Fruit fly (Drosophila melanogaster) whole organism, embryonic: ENCODE results near the gene CG33286.

Source experiments
- Asciz ChIP-seq: fragments of 200-800 bp; sonication (Bioruptor generic); optimal IDR thresholded peaks from 2 replicates; lab custom pipeline; 2017; ENCODE audit warnings: missing biosample characterization, mild to moderate bottlenecking, missing genetic modification characterization, missing genetic modification reagents
- Atf6 ChIP-seq: fragments of 200-800 bp; sonication (Bioruptor generic); IDR thresholded peaks from 2 replicates; pipeline ENCODE4 v1.3.6; 2022; ENCODE audit warnings: missing biosample characterization, missing genetic modification characterization
- Awh ChIP-seq: fragments of 200-800 bp; sonication (Bioruptor generic); IDR thresholded peaks from 2 replicates; pipeline ENCODE4, ENCODE4 v1.3.6; 2022; ENCODE audit warnings: missing biosample characterization, missing genetic modification characterization
- B-H2 ChIP-seq: fragments of 200-800 bp; sonication (Bioruptor generic); optimal IDR thresholded peaks from 2 replicates; lab custom pipeline; 2018; ENCODE audit warnings: missing biosample characterization, mild to moderate bottlenecking, missing genetic modification characterization
- Bdp1 ChIP-seq: fragments of 200-800 bp; sonication (Bioruptor generic); optimal IDR thresholded peaks from 3 replicates; lab custom pipeline; 2016; ENCODE audit warnings: missing biosample characterization, missing genetic modification characterization
- CG10274 ChIP-seq: fragments of 200-800 bp; sonication (Bioruptor generic); optimal IDR thresholded peaks from 3 replicates; lab custom pipeline; 2017; ENCODE audit warnings: missing biosample characterization, mild to moderate bottlenecking, missing genetic modification characterization
- CG11456 ChIP-seq: fragments of 200-800 bp; sonication (Bioruptor generic); IDR thresholded peaks from 3 replicates; pipeline ENCODE4 v1.3.6; 2022; ENCODE audit warnings: missing biosample characterization, missing genetic modification characterization
- CG11696 ChIP-seq: fragments of 200-800 bp; sonication (Bioruptor generic); IDR thresholded peaks from 2 replicates; pipeline ENCODE4 v1.3.6; 2022; ENCODE audit warnings: missing biosample characterization, missing genetic modification characterization
- CG12155 ChIP-seq: fragments of 200-800 bp; sonication (Bioruptor generic); optimal IDR thresholded peaks from 3 replicates; lab custom pipeline; 2016; ENCODE audit warnings: missing biosample characterization, missing genetic modification characterization
- CG12391 ChIP-seq: fragments of 200-800 bp; sonication (Bioruptor generic); optimal IDR thresholded peaks from 3 replicates; lab custom pipeline; 2018; ENCODE audit warnings: missing biosample characterization, mild to moderate bottlenecking, missing genetic modification characterization, moderate library complexity
- CG15073 ChIP-seq: fragments of 200-800 bp; sonication (Bioruptor generic); optimal IDR thresholded peaks from 2 replicates; lab custom pipeline; 2016; ENCODE audit warnings: missing biosample characterization, missing genetic modification characterization
- CG1603 ChIP-seq: fragments of 200-800 bp; sonication (Bioruptor generic); optimal IDR thresholded peaks from 2 replicates; lab custom pipeline; 2019; ENCODE audit warnings: missing biosample characterization, mild to moderate bottlenecking, missing genetic modification characterization, moderate library complexity
- CG17568 ChIP-seq: fragments of 200-800 bp; sonication (Bioruptor generic); optimal IDR thresholded peaks from 2 replicates; lab custom pipeline; 2018; ENCODE audit warnings: missing biosample characterization, mild to moderate bottlenecking, missing genetic modification characterization, moderate library complexity
- CG18619 ChIP-seq: fragments of 200-800 bp; sonication (Bioruptor generic); optimal IDR thresholded peaks from 3 replicates; lab custom pipeline; 2017; ENCODE audit warnings: missing biosample characterization, mild to moderate bottlenecking, missing genetic modification characterization
- CG2199 ChIP-seq: fragments of 200-800 bp; sonication (Bioruptor generic); IDR thresholded peaks from 3 replicates; pipeline ENCODE4 v1.3.6; 2022; ENCODE audit warnings: missing biosample characterization, missing genetic modification characterization
- CG2202 ChIP-seq: fragments of 200-800 bp; sonication (Bioruptor generic); optimal IDR thresholded peaks from 2 replicates; lab custom pipeline; 2018; ENCODE audit warnings: missing biosample characterization, mild to moderate bottlenecking, missing genetic modification characterization
- CG2712 ChIP-seq: fragments of 200-800 bp; optimal IDR thresholded peaks from 3 replicates; lab custom pipeline; 2019; ENCODE audit warnings: missing biosample characterization, mild to moderate bottlenecking, missing genetic modification characterization, moderate library complexity
- CG2875 ChIP-seq: fragments of 200-800 bp; sonication (Bioruptor generic); optimal IDR thresholded peaks from 2 replicates; lab custom pipeline; 2017; ENCODE audit warnings: missing biosample characterization, mild to moderate bottlenecking, missing genetic modification characterization, missing genetic modification reagents
- CG4404 ChIP-seq: fragments of 200-800 bp; sonication (Bioruptor generic); IDR thresholded peaks from 2 replicates; pipeline ENCODE4 v1.3.6; 2022; ENCODE audit warnings: missing biosample characterization, missing genetic modification characterization
- CG4707 ChIP-seq: fragments of 200-800 bp; sonication (Bioruptor generic); optimal IDR thresholded peaks from 2 replicates; lab custom pipeline; 2018; ENCODE audit warnings: missing biosample characterization, mild to moderate bottlenecking, missing genetic modification characterization, moderate library complexity
- CG5180 ChIP-seq: fragments of 200-800 bp; sonication (Bioruptor generic); optimal IDR thresholded peaks from 3 replicates; lab custom pipeline; 2017; ENCODE audit warnings: missing biosample characterization, missing genetic modification characterization, mild to moderate bottlenecking, moderate library complexity, missing genetic modification reagents
- CG6175 ChIP-seq: fragments of 200-800 bp; sonication (Bioruptor generic); IDR thresholded peaks from 3 replicates; pipeline ENCODE4 v1.3.6; 2022; ENCODE audit warnings: missing biosample characterization, missing genetic modification characterization
- CG7786 ChIP-seq: fragments of 200-800 bp; sonication (Bioruptor generic); optimal IDR thresholded peaks from 2 replicates; lab custom pipeline; 2016; ENCODE audit warnings: missing biosample characterization, missing genetic modification characterization
- CG8089 ChIP-seq: fragments of 200-800 bp; sonication (Bioruptor generic); optimal IDR thresholded peaks from 3 replicates; lab custom pipeline; 2016; ENCODE audit warnings: missing biosample characterization, missing genetic modification characterization
- CG9932 ChIP-seq: fragments of 200-800 bp; sonication (Bioruptor generic); IDR thresholded peaks from 2 replicates; pipeline ENCODE4 v1.3.6; 2022; ENCODE audit warnings: missing biosample characterization, missing genetic modification characterization
- D19A ChIP-seq: fragments of 200-800 bp; optimal IDR thresholded peaks from 3 replicates; lab custom pipeline; 2019; ENCODE audit warnings: missing biosample characterization, mild to moderate bottlenecking, missing genetic modification characterization, moderate library complexity
- Dref ChIP-seq: fragments of 200-800 bp; sonication (Bioruptor generic); IDR thresholded peaks from 2 replicates; pipeline ENCODE4 v1.3.6; 2022; ENCODE audit warnings: missing biosample characterization, missing genetic modification characterization
- Fer1 ChIP-seq: fragments of 200-800 bp; sonication (Bioruptor generic); optimal IDR thresholded peaks from 2 replicates; lab custom pipeline; 2017; ENCODE audit warnings: missing biosample characterization, mild to moderate bottlenecking, missing genetic modification characterization
- HmgZ ChIP-seq: fragments of 200-800 bp; sonication (Bioruptor generic); optimal IDR thresholded peaks from 2 replicates; lab custom pipeline; 2018; ENCODE audit warnings: missing biosample characterization, mild to moderate bottlenecking, missing genetic modification characterization
- Med ChIP-seq: fragments of 200-800 bp; sonication (Bioruptor generic); peaks from one replicate; lab custom pipeline; 2016; ENCODE audit warnings: missing biosample characterization, missing genetic modification characterization, mild to moderate bottlenecking, inconsistent platforms, moderate library complexity
- Myb ChIP-seq: fragments of 200-800 bp; sonication (Bioruptor generic); optimal IDR thresholded peaks from 2 replicates; lab custom pipeline; 2016; ENCODE audit warnings: missing biosample characterization, missing genetic modification characterization
- NK7.1 ChIP-seq: fragments of 200-800 bp; sonication (Bioruptor generic); optimal IDR thresholded peaks from 3 replicates; lab custom pipeline; 2016; ENCODE audit warnings: missing biosample characterization, missing genetic modification characterization
- Nf-YC ChIP-seq: fragments of 200-800 bp; optimal IDR thresholded peaks from 3 replicates; lab custom pipeline; 2019; ENCODE audit warnings: missing biosample characterization, mild to moderate bottlenecking, missing genetic modification characterization, moderate library complexity
- PHDP ChIP-seq: fragments of 200-800 bp; sonication (Bioruptor generic); optimal IDR thresholded peaks from 3 replicates; lab custom pipeline; 2018; ENCODE audit warnings: missing biosample characterization, mild to moderate bottlenecking, missing genetic modification characterization, moderate library complexity
- Ptx1 ChIP-seq: fragments of 200-800 bp; sonication (Bioruptor generic); IDR thresholded peaks from 2 replicates; pipeline ENCODE4 v1.3.6; 2022; ENCODE audit warnings: missing biosample characterization, missing genetic modification characterization
- Ravus ChIP-seq: fragments of 200-800 bp; sonication (Bioruptor generic); IDR thresholded peaks from 2 replicates; pipeline ENCODE4 v1.3.6; 2022; ENCODE audit warnings: missing biosample characterization, missing genetic modification characterization
- Rfx ChIP-seq: fragments of 200-800 bp; sonication (Bioruptor generic); IDR thresholded peaks from 2 replicates; pipeline ENCODE4 v1.3.6; 2022; ENCODE audit warnings: missing biosample characterization, missing genetic modification characterization
- Side ChIP-seq: fragments of 200-800 bp; sonication (Bioruptor generic); optimal IDR thresholded peaks from 2 replicates; lab custom pipeline; 2016; ENCODE audit warnings: missing biosample characterization, missing genetic modification characterization
- crc ChIP-seq: fragments of 200-800 bp; sonication (Bioruptor generic); optimal IDR thresholded peaks from 2 replicates; lab custom pipeline; 2016; ENCODE audit warnings: missing biosample characterization, missing genetic modification characterization
- emc ChIP-seq: fragments of 200-800 bp; sonication (Bioruptor generic); optimal IDR thresholded peaks from 2 replicates; lab custom pipeline; 2016; ENCODE audit warnings: missing biosample characterization, missing genetic modification characterization
- grn ChIP-seq: fragments of 200-800 bp; sonication (Bioruptor generic); optimal IDR thresholded peaks from 3 replicates; lab custom pipeline; 2017; ENCODE audit warnings: missing biosample characterization, missing genetic modification characterization
- hth ChIP-seq: fragments of >200 bp; optimal IDR thresholded peaks from 2 replicates; lab custom pipeline; 2017; ENCODE audit warnings: inconsistent platforms
- inv ChIP-seq: fragments of 200-800 bp; sonication (Bioruptor generic); IDR thresholded peaks from 2 replicates; pipeline ENCODE4 v1.3.6; 2022; ENCODE audit warnings: missing biosample characterization, missing genetic modification characterization; ENCODE audit not compliant: partially characterized antibody
- kay ChIP-seq: fragments of 200-800 bp; sonication (Bioruptor generic); optimal IDR thresholded peaks from 2 replicates; lab custom pipeline; 2016; ENCODE audit warnings: missing biosample characterization, missing genetic modification characterization
- lilli ChIP-seq: fragments of 200-800 bp; sonication (Bioruptor generic); optimal IDR thresholded peaks from 3 replicates; lab custom pipeline; 2016; ENCODE audit warnings: missing biosample characterization, missing genetic modification characterization
- mld ChIP-seq: fragments of 200-800 bp; sonication (Bioruptor generic); IDR thresholded peaks from 3 replicates; pipeline ENCODE4 v1.3.6; 2022; ENCODE audit warnings: missing biosample characterization, missing genetic modification characterization; ENCODE audit not compliant: partially characterized antibody
- nau ChIP-seq: fragments of 200-800 bp; sonication (Bioruptor generic); optimal IDR thresholded peaks from 3 replicates; lab custom pipeline; 2017; ENCODE audit warnings: missing biosample characterization, mild to moderate bottlenecking, missing genetic modification characterization, missing genetic modification reagents
- slou ChIP-seq: fragments of 200-800 bp; sonication (Bioruptor generic); optimal IDR thresholded peaks from 3 replicates; lab custom pipeline; 2016; ENCODE audit warnings: missing biosample characterization, missing genetic modification characterization
- sob ChIP-seq: fragments of 200-800 bp; sonication (Bioruptor generic); IDR thresholded peaks from 2 replicates; pipeline ENCODE4 v1.3.6; 2022; ENCODE audit warnings: missing biosample characterization, missing genetic modification characterization
- toy ChIP-seq: fragments of 200-800 bp; sonication (Bioruptor generic); IDR thresholded peaks from 2 replicates; pipeline ENCODE4 v1.3.6; 2022; ENCODE audit warnings: missing biosample characterization, missing genetic modification characterization
- vvl ChIP-seq: fragments of 200-800 bp; sonication (Bioruptor generic); IDR thresholded peaks from 2 replicates; pipeline ENCODE4 v1.3.6; 2022; ENCODE audit warnings: missing biosample characterization, missing genetic modification characterization
- zen2 ChIP-seq: fragments of 200-800 bp; sonication (Bioruptor generic); IDR thresholded peaks from 3 replicates; pipeline ENCODE4 v1.3.6; 2022; ENCODE audit warnings: missing biosample characterization, missing genetic modification characterization; ENCODE audit not compliant: partially characterized antibody
- zfh2 ChIP-seq: fragments of 200-800 bp; sonication (Bioruptor generic); optimal IDR thresholded peaks from 2 replicates; lab custom pipeline; 2016; ENCODE audit warnings: missing biosample characterization, missing genetic modification characterization

Gene CG33286

DNA sequence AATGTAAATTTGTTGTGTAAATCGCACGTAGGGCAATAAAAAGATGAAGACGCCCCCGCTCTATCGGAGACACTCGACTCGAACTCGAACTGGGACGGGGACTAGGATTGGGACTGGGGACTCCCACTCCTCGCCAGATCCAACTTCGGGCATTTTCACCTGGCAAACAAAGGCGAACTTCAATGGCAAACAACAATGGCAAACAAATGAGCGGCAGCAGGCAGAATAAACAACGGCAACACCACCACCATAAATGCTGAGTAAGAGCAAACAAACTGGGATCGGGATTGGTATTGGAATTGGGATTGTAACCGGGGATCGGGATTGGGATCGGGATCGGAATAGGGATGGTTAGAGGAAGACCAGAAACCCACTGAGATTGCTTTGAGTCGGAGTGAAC is 30.3 kb downstream of the CG33286 start (continued):
- TF ChIP-seq CG10274 (GFP tag; lab: Kevin White, UChicago) (no peak), B-H2 (GFP tag; lab: Kevin White, UChicago) (no peak), Dref (no peak), kay (GFP tag; lab: Kevin White, UChicago) (no peak), emc (GFP tag; lab: Kevin White, UChicago) (no peak), Med (GFP tag; lab: Kevin White, UChicago) (no peak), NK7.1 (GFP tag; lab: Kevin White, UChicago) (peak; percentile 23), CG2199 (GFP tag; lab: Robert Waterston, UW) (no peak), Myb (GFP tag; lab: Kevin White, UChicago) (no peak), Rfx (GFP tag; lab: Robert Waterston, UW) (no peak), CG12155 (GFP tag; lab: Kevin White, UChicago) (no peak), sob (GFP tag; lab: Robert Waterston, UW) (no peak), Ravus (GFP tag; lab: Robert Waterston, UW) (no peak), zfh2 (GFP tag; lab: Kevin White, UChicago) (no peak), CG18619 (GFP tag; lab: Kevin White, UChicago) (peak; percentile 4), CG11456 (GFP tag; lab: Robert Waterston, UW) (no peak), Fer1 (GFP tag; lab: Kevin White, UChicago) (no peak), CG11696 (GFP tag; lab: Robert Waterston, UW) (no peak), CG2875 (GFP tag; lab: Kevin White, UChicago) (peak; percentile 42), hth (no peak), CG2712 (tag; lab: Kevin White, UChicago) (no peak), CG4404 (GFP tag; lab: Robert Waterston, UW) (no peak), HmgZ (tag; lab: Kevin White, UChicago) (no peak), CG17568 (GFP tag; lab: Kevin White, UChicago) (peak; percentile 54), CG12391 (tag; lab: Kevin White, UChicago) (peak; percentile 19), CG2202 (tag; lab: Kevin White, UChicago) (peak; percentile 59), CG8089 (GFP tag; lab: Kevin White, UChicago) (peak; percentile 62), lilli (no peak), inv (no peak), Ptx1 (GFP tag; lab: Robert Waterston, UW) (no peak), D19A (tag; lab: Kevin White, UChicago) (peak; percentile 21), CG9932 (GFP tag; lab: Robert Waterston, UW) (no peak), Side (peak; percentile 29), zen2 (GFP tag; lab: Robert Waterston, UW) (no peak), CG6175 (no peak), CG7786 (GFP tag; lab: Kevin White, UChicago) (no peak), mld (GFP tag; lab: Robert Waterston, UW) (no peak), vvl (0 out of 2 replicates have a peak, but pooled peaks have one; percentile 32), toy (GFP tag; lab: Robert Waterston, UW) (no peak), CG15073 (GFP tag; lab: Kevin White, UChicago) (no peak), CG5180 (peak; percentile 16), nau (GFP tag; lab: Kevin White, UChicago) (peak; percentile 29), Asciz (peak; percentile 50), CG4707 (peak; percentile 27), Bdp1 (GFP tag; lab: Kevin White, UChicago) (peak; percentile 40), Atf6 (GFP tag; lab: Robert Waterston, UW) (no peak), Awh (GFP tag; lab: Robert Waterston, UW) (0 out of 2 replicates have a peak, but pooled peaks have one; percentile 29), PHDP (tag; lab: Kevin White, UChicago) (peak; percentile 19), Nf-YC (tag; lab: Kevin White, UChicago) (no peak), crc (peak; percentile 29), grn (peak; percentile 29), CG1603 (peak; percentile 66), slou (GFP tag; lab: Kevin White, UChicago) (no peak)
